Fruit fly (Drosophila melanogaster) whole organism, adult: Measurements from ENCODE around the gene CG14015.

ENCODE experiments used
- CG11617 ChIP-seq: fragments of 200-800 bp; sonication (Bioruptor generic); optimal IDR thresholded peaks from 2 replicates; lab custom pipeline; 2017; ENCODE audit warnings: mild to moderate bottlenecking, missing biosample characterization, missing genetic modification reagents, missing genetic modification characterization
- CG12768 ChIP-seq: fragments of 200-800 bp; sonication (Bioruptor generic); optimal IDR thresholded peaks from 2 replicates; lab custom pipeline; 2017; ENCODE audit warnings: missing biosample characterization, missing genetic modification characterization, mild to moderate bottlenecking, moderate library complexity, missing genetic modification reagents
- CG14711 ChIP-seq: fragments of 200-800 bp; sonication (Bioruptor generic); optimal IDR thresholded peaks from 2 replicates; lab custom pipeline; 2018; ENCODE audit warnings: missing biosample characterization, mild to moderate bottlenecking, missing genetic modification characterization, moderate library complexity
- CG1620 ChIP-seq: fragments of 200-800 bp; sonication (Bioruptor generic); optimal IDR thresholded peaks from 2 replicates; lab custom pipeline; 2016; ENCODE audit warnings: missing biosample characterization, missing genetic modification characterization
- CG33017 ChIP-seq: fragments of 200-800 bp; sonication (Bioruptor generic); optimal IDR thresholded peaks from 2 replicates; lab custom pipeline; 2018; ENCODE audit warnings: missing biosample characterization, mild to moderate bottlenecking, missing genetic modification characterization, moderate library complexity
- CG5204 ChIP-seq: fragments of 200-800 bp; sonication (Bioruptor generic); optimal IDR thresholded peaks from 2 replicates; lab custom pipeline; 2016; ENCODE audit warnings: missing biosample characterization, missing genetic modification characterization
- CG7045 ChIP-seq: fragments of 200-800 bp; sonication (Bioruptor generic); optimal IDR thresholded peaks from 2 replicates; lab custom pipeline; 2017; ENCODE audit warnings: missing biosample characterization, mild to moderate bottlenecking, missing genetic modification characterization
- CG7101 ChIP-seq: fragments of 200-800 bp; sonication (Bioruptor generic); optimal IDR thresholded peaks from 2 replicates; lab custom pipeline; 2018; ENCODE audit warnings: missing biosample characterization, mild to moderate bottlenecking, missing genetic modification characterization, moderate library complexity
- Clk ChIP-seq: fragments of 200-800 bp; sonication (Bioruptor generic); optimal IDR thresholded peaks from 2 replicates; lab custom pipeline; 2017; ENCODE audit warnings: missing biosample characterization, missing genetic modification characterization
- Crg-1 ChIP-seq: fragments of 200-800 bp; sonication (Bioruptor generic); optimal IDR thresholded peaks from 2 replicates; lab custom pipeline; 2016; ENCODE audit warnings: missing biosample characterization, missing genetic modification characterization
- Hr96 ChIP-seq: fragments of 200-800 bp; sonication (Bioruptor generic); optimal IDR thresholded peaks from 2 replicates; lab custom pipeline; 2016; ENCODE audit warnings: missing biosample characterization, missing genetic modification characterization
- Mnt ChIP-seq: fragments of 200-800 bp; sonication (Bioruptor generic); optimal IDR thresholded peaks from 2 replicates; lab custom pipeline; 2016; ENCODE audit warnings: missing biosample characterization, mild to moderate bottlenecking, missing genetic modification characterization
- bab1 ChIP-seq: fragments of 200-800 bp; sonication (Bioruptor generic); optimal IDR thresholded peaks from 3 replicates; lab custom pipeline; 2019; ENCODE audit warnings: missing biosample characterization, mild to moderate bottlenecking, missing genetic modification characterization, moderate library complexity
- cic ChIP-seq: fragments of 200-800 bp; sonication (Bioruptor generic); optimal IDR thresholded peaks from 2 replicates; lab custom pipeline; 2017; ENCODE audit warnings: missing biosample characterization, mild to moderate bottlenecking, missing genetic modification characterization, moderate library complexity
- cnc ChIP-seq, 2 experiments: fragments of >200 bp; optimal IDR thresholded peaks; 2 replicates each; lab custom pipeline; 2017
- kay ChIP-seq: fragments of 200-800 bp; sonication (Bioruptor generic); peaks from one replicate; lab custom pipeline; 2016; ENCODE audit warnings: missing biosample characterization, missing genetic modification characterization, borderline replicate concordance
- ovo ChIP-seq: fragments of 200-800 bp; sonication (Bioruptor generic); optimal IDR thresholded peaks from 2 replicates; lab custom pipeline; 2016; ENCODE audit warnings: missing biosample characterization, missing genetic modification characterization
- pad ChIP-seq: fragments of 200-800 bp; sonication (Bioruptor generic); optimal IDR thresholded peaks from 3 replicates; lab custom pipeline; 2017; ENCODE audit warnings: missing biosample characterization, missing genetic modification characterization, mild to moderate bottlenecking, moderate library complexity, missing genetic modification reagents
- tj ChIP-seq: fragments of 200-800 bp; sonication (Bioruptor generic); optimal IDR thresholded peaks from 3 replicates; lab custom pipeline; 2017; ENCODE audit warnings: missing biosample characterization, mild to moderate bottlenecking, missing genetic modification characterization, moderate library complexity
- toe ChIP-seq: fragments of 200-800 bp; sonication (Bioruptor generic); optimal IDR thresholded peaks from 2 replicates; lab custom pipeline; 2016; ENCODE audit warnings: missing biosample characterization, missing genetic modification characterization

Gene CG14015

DNA sequence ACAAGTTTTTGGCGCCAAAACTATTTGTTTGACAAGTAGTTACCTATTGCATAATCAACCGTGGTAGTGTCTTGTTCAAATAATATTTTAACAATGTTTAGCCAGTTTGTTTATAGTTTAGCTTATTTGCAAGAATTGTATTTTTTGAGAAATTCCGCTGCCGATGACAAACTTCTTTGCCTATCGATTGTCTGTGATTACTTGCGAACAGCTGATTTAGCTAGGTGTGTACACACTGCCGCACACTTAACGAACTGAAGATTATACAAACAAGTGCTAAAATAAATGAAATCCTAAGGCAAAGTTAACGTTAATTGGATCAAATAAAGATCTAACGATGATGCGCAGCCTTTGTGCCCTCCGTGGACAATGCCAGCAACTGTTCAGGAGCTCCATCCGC lies 12.3 kb downstream of the CG14015 start, which contains the start of gene Cox11:
Gene Cox11, plus strand, starts transcription at position 220 of the 400 bp plus-strand sequence.
- no peak for TF ChIP-seq bab1 (GFP tag; lab: Kevin White, UChicago)
- no peak for TF ChIP-seq CG33017 (tag; lab: Kevin White, UChicago)
- no peak for TF ChIP-seq Clk
- TF ChIP-seq CG1620 (GFP tag; lab: Kevin White, UChicago), result no peak
- no peak for TF ChIP-seq CG11617 (GFP tag; lab: Kevin White, UChicago)
- no peak for TF ChIP-seq kay

dm6 chr2L:5525723-5526122 lies 13.3 kb downstream of the CG14015 start, which contains the start of gene Cap-D3:
TSS of gene Cap-D3 (plus strand) at chr2L:5525905.
- TF ChIP-seq Clk (no peak), bab1 (GFP tag; lab: Kevin White, UChicago) (peak; percentile 6)

- TF ChIP-seq tj (GFP tag; lab: Kevin White, UChicago) (peak; percentile 61), kay (no peak), bab1 (GFP tag; lab: Kevin White, UChicago) (peak; percentile 59), cic (no peak), CG14711 (tag; lab: Kevin White, UChicago) (peak; percentile 78), CG7101 (tag; lab: Kevin White, UChicago) (peak; percentile 83), Mnt (GFP tag; lab: Kevin White, UChicago) (peak; percentile 48), CG33017 (tag; lab: Kevin White, UChicago) (peak; percentile 37), CG5204 (no peak), Clk (peak; percentile 76), ovo (GFP tag; lab: Kevin White, UChicago) (peak; percentile 14), Hr96 (GFP tag; lab: Kevin White, UChicago) (no peak), cnc (optimal IDR thresholded peaks at IDR 0.05; lab: Kevin White, UChicago) (no peak), pad (GFP tag; lab: Kevin White, UChicago) (peak; percentile 64), CG11617 (GFP tag; lab: Kevin White, UChicago) (peak; percentile 87), toe (GFP tag; lab: Kevin White, UChicago) (no peak), CG12768 (GFP tag; lab: Kevin White, UChicago) (peak; percentile 77), Crg-1 (GFP tag; lab: Kevin White, UChicago) (peak; percentile 31), CG7045 (peak; percentile 80), CG1620 (GFP tag; lab: Kevin White, UChicago) (peak; percentile 79)
Measured at dm6 chr2L:5523848-5524473, 15.0 kb downstream of the CG14015 start, which contains the start of the genes Vps52 and Elp4. TSS of gene Vps52 (minus strand) at chr2L:5523898. TSS of gene Elp4 (plus strand) at chr2L:5524139.

dm6 chr2L:5520757-5521156 lies 18.2 kb downstream of the CG14015 start:
- TF ChIP-seq CG5204 (no peak), CG33017 (tag; lab: Kevin White, UChicago) (no peak), cnc (optimal IDR thresholded peaks at IDR 0.05; lab: Kevin White, UChicago) (no peak), Clk (no peak), bab1 (GFP tag; lab: Kevin White, UChicago) (no peak), CG14711 (tag; lab: Kevin White, UChicago) (no peak), tj (GFP tag; lab: Kevin White, UChicago) (no peak), Mnt (GFP tag; lab: Kevin White, UChicago) (no peak), cic (no peak), Hr96 (GFP tag; lab: Kevin White, UChicago) (no peak), Crg-1 (GFP tag; lab: Kevin White, UChicago) (no peak), CG11617 (GFP tag; lab: Kevin White, UChicago) (no peak), toe (GFP tag; lab: Kevin White, UChicago) (no peak), pad (GFP tag; lab: Kevin White, UChicago) (no peak), CG7101 (tag; lab: Kevin White, UChicago) (no peak), kay (no peak)

DNA sequence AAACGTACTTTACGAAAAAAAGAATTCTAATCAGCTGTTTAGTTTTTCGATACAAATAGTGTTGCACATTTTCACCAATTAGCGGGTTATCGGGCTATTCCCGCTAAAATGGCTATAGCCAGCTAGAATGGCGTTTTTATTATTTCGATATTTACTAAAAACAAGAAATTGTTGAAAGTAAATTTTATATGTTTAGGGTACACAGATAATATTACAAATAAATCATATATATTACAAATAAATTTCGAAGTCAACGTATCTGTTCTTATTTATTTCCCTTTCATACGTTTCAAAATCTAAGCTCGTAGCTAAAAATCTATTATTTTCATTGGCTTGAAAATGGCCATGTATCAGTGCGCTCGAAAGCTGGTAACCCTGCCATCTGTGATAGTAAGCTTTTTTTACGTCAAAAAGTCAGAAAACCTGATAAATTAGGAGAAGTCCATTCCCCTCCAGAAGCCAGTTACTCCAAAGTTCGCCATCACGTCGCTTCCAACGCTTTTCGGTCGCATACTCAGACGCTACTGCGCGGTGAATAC lies 19.1 kb downstream of the CG14015 start, which contains the start of the genes CG7382 and cl:
Gene CG7382, minus strand, starts transcription at position 51 of the 539 bp plus-strand sequence.
Gene cl, plus strand, starts transcription at position 290 of the 539 bp plus-strand sequence.
- TF ChIP-seq CG12768 (GFP tag; lab: Kevin White, UChicago), result no peak
- TF ChIP-seq CG11617 (GFP tag; lab: Kevin White, UChicago), result peak; percentile 24
- peak; percentile 21 for TF ChIP-seq CG7101 (tag; lab: Kevin White, UChicago)
- TF ChIP-seq Hr96 (GFP tag; lab: Kevin White, UChicago), result no peak
- peak; percentile 69 for TF ChIP-seq toe (GFP tag; lab: Kevin White, UChicago)
- TF ChIP-seq pad (GFP tag; lab: Kevin White, UChicago), result peak; percentile 99
- TF ChIP-seq tj (GFP tag; lab: Kevin White, UChicago), result peak; percentile 82
- peak; percentile 53 for TF ChIP-seq ovo (GFP tag; lab: Kevin White, UChicago)
- TF ChIP-seq cic, result peak; percentile 15
- TF ChIP-seq Mnt (GFP tag; lab: Kevin White, UChicago), result no peak
- peak; percentile 36 for TF ChIP-seq CG7045
- peak; percentile 92 for TF ChIP-seq CG14711 (tag; lab: Kevin White, UChicago)

dm6 chr2L:5517393-5517792 lies 21.6 kb downstream of the CG14015 start, which contains the start of gene CG14020:
TSS of gene CG14020 (plus strand) at chr2L:5517737.
- TF ChIP-seq CG7045, result no peak
- TF ChIP-seq kay, result no peak
- no peak for TF ChIP-seq CG33017 (tag; lab: Kevin White, UChicago)
- no peak for TF ChIP-seq tj (GFP tag; lab: Kevin White, UChicago)
- no peak for TF ChIP-seq Mnt (GFP tag; lab: Kevin White, UChicago)
- TF ChIP-seq bab1 (GFP tag; lab: Kevin White, UChicago), result no peak
